Worm (Caenorhabditis elegans) whole organism, young adult: Measurements from ENCODE around the gene ZK418.5.

Experiments used
- ama-1 ChIP-seq, 3 experiments: fragments of 150-350 bp in 1 of 3; sonication (generic microtip) in 2 of 3; optimal IDR thresholded peaks; 2 replicates each; lab custom pipeline; 2014 to 2018; ENCODE audit warnings: missing biosample characterization in 2 of 3, missing genetic modification characterization in 2 of 3, missing genetic modification reagents in 2 of 3
- ztf-28 ChIP-seq: fragments of 200-800 bp; sonication (Bioruptor generic); IDR thresholded peaks from 2 replicates; pipeline ENCODE4 v1.3.6; 2022; ENCODE audit warnings: missing genetic modification reagents, missing genetic modification characterization, missing compliant biosample characterization

ce11 chrIII:7107965-7108364 lies 34.3 kb upstream of the ZK418.5 start, which contains the start of gene odd-1:
- TF ChIP-seq ztf-28 (GFP tag; lab: Robert Waterston, UW) (no peak), ama-1 (optimal IDR thresholded peaks at IDR 0.05; lab: Kevin White, UChicago) (no peak), ama-1 (GFP tag; optimal IDR thresholded peaks at IDR 0.05; lab: Kevin White, UChicago) (no peak)
